Worm (Caenorhabditis elegans): ENCODE measurements around the gene F59B10.3.

F59B10.3 gene

DNA sequence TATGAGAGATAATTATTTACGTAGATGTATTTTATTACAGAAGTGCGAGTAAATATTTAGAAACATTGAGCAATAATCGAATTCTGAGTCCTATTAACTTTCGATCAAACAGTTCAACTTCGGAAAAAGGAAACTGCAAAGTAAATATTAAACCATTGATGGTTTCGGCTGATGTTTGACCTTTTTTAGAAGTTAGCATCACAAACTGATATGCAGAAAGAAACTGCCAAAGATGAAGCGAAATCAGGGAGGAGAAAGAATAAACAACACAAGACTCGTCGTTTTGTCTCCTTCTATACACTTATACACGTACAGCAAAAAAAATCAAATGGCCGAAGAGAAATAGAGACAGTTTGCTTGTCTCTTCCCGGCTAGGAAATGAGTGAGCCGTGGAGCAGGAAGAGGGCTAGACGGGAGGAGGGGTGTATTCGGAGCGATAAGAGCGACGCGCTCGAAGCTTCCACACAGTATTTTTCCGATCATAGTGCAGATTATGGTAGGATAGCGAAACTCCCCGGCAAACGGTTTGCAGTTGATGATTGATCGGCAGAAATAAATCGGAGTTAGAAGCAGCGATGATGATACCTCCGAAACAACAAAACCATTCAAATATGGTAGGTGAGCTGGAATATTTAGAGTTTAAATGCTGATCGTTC lies 46.3 kb downstream of the F59B10.3 start:
- no peak for TF ChIP-seq gmeb-1 (tag; optimal IDR thresholded peaks at IDR 0.05)
- no peak for TF ChIP-seq nhr-10 (tag; optimal IDR thresholded peaks at IDR 0.05)
- no peak for TF ChIP-seq nhr-12 (tag; optimal IDR thresholded peaks at IDR 0.05)
- TF ChIP-seq nhr-23 (tag; optimal IDR thresholded peaks at IDR 0.05) = no peak
- TF ChIP-seq sma-9 (GFP tag; optimal IDR thresholded peaks at IDR 0.05) = peak; percentile 45
- no peak for TF ChIP-seq sma-9 (tag; optimal IDR thresholded peaks at IDR 0.05)
- TF ChIP-seq sem-4 (tag; optimal IDR thresholded peaks at IDR 0.05) = no peak
- no peak for TF ChIP-seq elt-3 (tag; optimal IDR thresholded peaks at IDR 0.05)
- no peak for TF ChIP-seq crh-2 (tag; optimal IDR thresholded peaks at IDR 0.05)
- no peak for TF ChIP-seq ceh-82 (tag; optimal IDR thresholded peaks at IDR 0.05)
- no peak for TF ChIP-seq aly-2 (tag; optimal IDR thresholded peaks at IDR 0.05)
- peak; percentile 39 for TF ChIP-seq fos-1 (tag; optimal IDR thresholded peaks at IDR 0.05)
- peak; percentile 23 for TF ChIP-seq nhr-129 (tag; optimal IDR thresholded peaks at IDR 0.05)

- TF ChIP-seq nhr-25 (tag; optimal IDR thresholded peaks at IDR 0.05) = peak; percentile 90
- TF ChIP-seq nhr-129 (tag; optimal IDR thresholded peaks at IDR 0.05) = peak; percentile 85
- peak; percentile 13 for TF ChIP-seq snpc-4 (tag; optimal IDR thresholded peaks at IDR 0.05)
- TF ChIP-seq ama-1 (optimal IDR thresholded peaks at IDR 0.05) = peak; percentile 15
- peak; percentile 80 for TF ChIP-seq C34F6.9 (tag; optimal IDR thresholded peaks at IDR 0.05)
- TF ChIP-seq egl-27 (tag; optimal IDR thresholded peaks at IDR 0.05) = no peak
- TF ChIP-seq lin-13 (GFP tag; optimal IDR thresholded peaks at IDR 0.05) = peak; percentile 32
- TF ChIP-seq gmeb-1 (tag; optimal IDR thresholded peaks at IDR 0.05) = peak; percentile 37
- peak; percentile 75 for TF ChIP-seq blmp-1 (tag; optimal IDR thresholded peaks at IDR 0.05; ENCODE audit: insufficient read depth)
- TF ChIP-seq F13H6.1 (tag; optimal IDR thresholded peaks at IDR 0.05) = peak; percentile 36
- TF ChIP-seq nhr-6 (tag; optimal IDR thresholded peaks at IDR 0.05) = peak; percentile 71
- peak; percentile 41 for TF ChIP-seq nhr-11 (tag; optimal IDR thresholded peaks at IDR 0.05)
- peak; percentile 79 for TF ChIP-seq crh-2 (tag; optimal IDR thresholded peaks at IDR 0.05)
- no peak for TF ChIP-seq lin-11 (tag; optimal IDR thresholded peaks at IDR 0.05)
- peak in 1 of 2 experiments; percentile 50 for TF ChIP-seq mdl-1 (tag; optimal IDR thresholded peaks at IDR 0.05)
- TF ChIP-seq ztf-4 (tag; optimal IDR thresholded peaks at IDR 0.05) = peak; percentile 93
- TF ChIP-seq fos-1 (tag; optimal IDR thresholded peaks at IDR 0.05) = peak; percentile 5
- TF ChIP-seq peb-1 (tag; optimal IDR thresholded peaks at IDR 0.05) = no peak
- peak in 1 of 2 experiments; percentile 62 for TF ChIP-seq lsy-2 (tag; optimal IDR thresholded peaks at IDR 0.05)
- TF ChIP-seq elt-1 (tag; optimal IDR thresholded peaks at IDR 0.05) = no peak
- no peak for TF ChIP-seq nhr-23 (tag; optimal IDR thresholded peaks at IDR 0.05)
- no peak for TF ChIP-seq unc-39 (tag; optimal IDR thresholded peaks at IDR 0.05)
- peak; percentile 41 for TF ChIP-seq sma-3 (GFP tag; optimal IDR thresholded peaks at IDR 0.05)
- TF ChIP-seq elt-3 (tag; optimal IDR thresholded peaks at IDR 0.05) = no peak
- peak; percentile 77 for TF ChIP-seq sma-9 (GFP tag; optimal IDR thresholded peaks at IDR 0.05)
- TF ChIP-seq sma-9 (tag; optimal IDR thresholded peaks at IDR 0.05) = no peak
- TF ChIP-seq nhr-21 (tag; optimal IDR thresholded peaks at IDR 0.05) = peak; percentile 79
- TF ChIP-seq nhr-77 (tag; optimal IDR thresholded peaks at IDR 0.05) = no peak
- no peak for TF ChIP-seq alr-1 (tag; optimal IDR thresholded peaks at IDR 0.05)
Measured at ce11 chrII:10557206-10557574, 46.8 kb downstream of the F59B10.3 start.

DNA sequence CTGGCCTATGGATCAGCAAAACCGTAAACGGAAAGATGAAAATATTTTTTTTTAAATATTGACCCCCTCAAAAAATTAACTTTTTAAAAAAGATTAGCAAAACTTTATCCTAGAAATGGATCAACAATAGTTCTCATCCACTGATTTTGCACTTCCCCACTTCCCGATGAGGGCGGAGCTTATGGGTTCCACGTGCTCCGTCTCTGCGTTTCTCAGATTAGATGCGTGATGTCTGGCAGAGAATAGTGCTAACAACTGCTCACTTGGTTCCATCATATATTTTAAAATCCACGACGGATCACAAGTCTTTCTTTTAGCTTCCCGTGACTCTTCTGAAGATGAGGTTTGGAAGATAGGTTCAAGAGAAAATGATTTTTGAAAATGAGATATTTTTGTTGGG lies 48.0 kb downstream of the F59B10.3 start:
- peak; percentile 58 for TF ChIP-seq nhr-129 (tag; optimal IDR thresholded peaks at IDR 0.05)
- TF ChIP-seq ztf-4 (tag; optimal IDR thresholded peaks at IDR 0.05) = no peak
- no peak for TF ChIP-seq dmd-4 (tag; optimal IDR thresholded peaks at IDR 0.05)
- no peak for TF ChIP-seq ZK546.5 (tag; optimal IDR thresholded peaks at IDR 0.05)
- no peak for TF ChIP-seq ceh-82 (tag; optimal IDR thresholded peaks at IDR 0.05)
- no peak for TF ChIP-seq R02D3.7 (tag; optimal IDR thresholded peaks at IDR 0.05)
- TF ChIP-seq mdl-1 (tag; optimal IDR thresholded peaks at IDR 0.05) = peak; percentile 6 to 43
- TF ChIP-seq egl-27 (tag; optimal IDR thresholded peaks at IDR 0.05) = no peak
- peak; percentile 66 for TF ChIP-seq sma-9 (GFP tag; optimal IDR thresholded peaks at IDR 0.05)
- no peak for TF ChIP-seq sma-9 (tag; optimal IDR thresholded peaks at IDR 0.05)
- no peak for TF ChIP-seq crh-2 (tag; optimal IDR thresholded peaks at IDR 0.05)
- TF ChIP-seq nhr-6 (tag; optimal IDR thresholded peaks at IDR 0.05) = peak; percentile 20
- TF ChIP-seq nhr-11 (tag; optimal IDR thresholded peaks at IDR 0.05) = no peak
- no peak for TF ChIP-seq sem-4 (tag; optimal IDR thresholded peaks at IDR 0.05)
- TF ChIP-seq F13H6.1 (tag; optimal IDR thresholded peaks at IDR 0.05) = peak; percentile 45
- TF ChIP-seq nhr-12 (tag; optimal IDR thresholded peaks at IDR 0.05) = no peak
- no peak for TF ChIP-seq sma-3 (GFP tag; optimal IDR thresholded peaks at IDR 0.05)
- TF ChIP-seq elt-3 (tag; optimal IDR thresholded peaks at IDR 0.05) = no peak
- TF ChIP-seq ama-1 (optimal IDR thresholded peaks at IDR 0.05) = no peak

Data from whole organism, L2 larva.